Fruit fly (Drosophila melanogaster) whole organism, embryonic: ENCODE data around the gene jhamt.
A peak's percentile ranks its signal among the peaks of the same experiment; 100 is the strongest.

Experiments
- Adf1 ChIP-seq: fragments of 200-800 bp; sonication (Bioruptor generic); IDR thresholded peaks from 2 replicates; pipeline ENCODE4 v1.3.6; 2022; ENCODE audit warnings: missing biosample characterization, missing genetic modification characterization
- Asciz ChIP-seq: fragments of 200-800 bp; sonication (Bioruptor generic); optimal IDR thresholded peaks from 2 replicates; lab custom pipeline; 2017; ENCODE audit warnings: missing biosample characterization, mild to moderate bottlenecking, missing genetic modification characterization, missing genetic modification reagents
- B-H2 ChIP-seq: fragments of 200-800 bp; sonication (Bioruptor generic); optimal IDR thresholded peaks from 2 replicates; lab custom pipeline; 2018; ENCODE audit warnings: missing biosample characterization, mild to moderate bottlenecking, missing genetic modification characterization
- BtbVII ChIP-seq: fragments of 200-800 bp; sonication (Bioruptor generic); optimal IDR thresholded peaks from 3 replicates; lab custom pipeline; 2017; ENCODE audit warnings: missing biosample characterization, mild to moderate bottlenecking, missing genetic modification characterization
- CG10267 ChIP-seq: fragments of 200-800 bp; sonication (Bioruptor generic); optimal IDR thresholded peaks from 2 replicates; lab custom pipeline; 2018; ENCODE audit warnings: missing biosample characterization, mild to moderate bottlenecking, missing genetic modification characterization, moderate library complexity
- CG10431 ChIP-seq: fragments of 200-800 bp; sonication (Bioruptor generic); optimal IDR thresholded peaks from 3 replicates; lab custom pipeline; 2018; ENCODE audit warnings: missing biosample characterization, mild to moderate bottlenecking, missing genetic modification characterization
- CG10462 ChIP-seq: fragments of 200-800 bp; sonication (Bioruptor generic); optimal IDR thresholded peaks from 2 replicates; lab custom pipeline; 2016; ENCODE audit warnings: missing biosample characterization, missing genetic modification characterization
- CG10565 ChIP-seq: fragments of 200-800 bp; sonication (Bioruptor generic); optimal IDR thresholded peaks from 3 replicates; lab custom pipeline; 2016; ENCODE audit warnings: missing biosample characterization, mild to moderate bottlenecking, missing genetic modification characterization
- CG11504 ChIP-seq: fragments of 200-800 bp; sonication (Bioruptor generic); optimal IDR thresholded peaks from 3 replicates; lab custom pipeline; 2019; ENCODE audit warnings: missing biosample characterization, mild to moderate bottlenecking, missing genetic modification characterization, moderate library complexity
- CG12071 ChIP-seq: fragments of 200-800 bp; sonication (Bioruptor generic); optimal IDR thresholded peaks from 3 replicates; lab custom pipeline; 2018; ENCODE audit warnings: missing biosample characterization, mild to moderate bottlenecking, missing genetic modification characterization
- CG14441 ChIP-seq: fragments of 200-800 bp; sonication (Bioruptor generic); IDR thresholded peaks from 2 replicates; pipeline ENCODE4 v1.3.6; 2022; ENCODE audit warnings: missing biosample characterization, missing genetic modification characterization
- CG18262 ChIP-seq: fragments of 200-800 bp; optimal IDR thresholded peaks from 3 replicates; lab custom pipeline; 2019; ENCODE audit warnings: missing biosample characterization, mild to moderate bottlenecking, missing genetic modification characterization, moderate library complexity
- CG18599 ChIP-seq: fragments of 200-800 bp; sonication (Bioruptor generic); optimal IDR thresholded peaks from 3 replicates; lab custom pipeline; 2017; ENCODE audit warnings: missing biosample characterization, missing genetic modification characterization, mild to moderate bottlenecking, moderate library complexity, missing genetic modification reagents
- CG31441 ChIP-seq: fragments of 200-800 bp; sonication (Bioruptor generic); IDR thresholded peaks from 2 replicates; pipeline ENCODE4 v1.3.6; 2022; ENCODE audit warnings: missing biosample characterization, missing genetic modification characterization
- CG34376 ChIP-seq: fragments of 200-800 bp; sonication (Bioruptor generic); optimal IDR thresholded peaks from 2 replicates; lab custom pipeline; 2018; ENCODE audit warnings: missing biosample characterization, mild to moderate bottlenecking, missing genetic modification characterization
- CG4730 ChIP-seq: fragments of 200-800 bp; sonication (Bioruptor generic); IDR thresholded peaks from 2 replicates; pipeline ENCODE4 v1.3.6; 2022; ENCODE audit warnings: missing biosample characterization, missing genetic modification characterization
- CG6254 ChIP-seq: fragments of 200-800 bp; sonication (Bioruptor generic); optimal IDR thresholded peaks from 3 replicates; lab custom pipeline; 2017; ENCODE audit warnings: mild to moderate bottlenecking, missing biosample characterization, missing genetic modification reagents, missing genetic modification characterization
- CG6654 ChIP-seq: fragments of 200-800 bp; sonication (Bioruptor generic); optimal IDR thresholded peaks from 2 replicates; lab custom pipeline; 2017; ENCODE audit warnings: missing biosample characterization, mild to moderate bottlenecking, missing genetic modification characterization
- CG7556 ChIP-seq: fragments of 200-800 bp; sonication (Bioruptor generic); optimal IDR thresholded peaks from 2 replicates; lab custom pipeline; 2017; ENCODE audit warnings: missing biosample characterization, mild to moderate bottlenecking, missing genetic modification characterization
- Camta ChIP-seq: fragments of 200-800 bp; sonication (Bioruptor generic); optimal IDR thresholded peaks from 2 replicates; lab custom pipeline; 2016; ENCODE audit warnings: missing biosample characterization, missing genetic modification characterization
- D19A ChIP-seq: fragments of 200-800 bp; optimal IDR thresholded peaks from 3 replicates; lab custom pipeline; 2019; ENCODE audit warnings: missing biosample characterization, mild to moderate bottlenecking, missing genetic modification characterization, moderate library complexity
- Eip74EF ChIP-seq, 2 experiments: fragments of 200-800 bp in 1 of 2; fragments of >200 bp in 1 of 2; sonication (Bioruptor generic) in 1 of 2; optimal IDR thresholded peaks; 2 replicates each; lab custom pipeline; 2017 to 2019; ENCODE audit warnings: missing biosample characterization in 2 of 2, missing genetic modification characterization in 2 of 2, mild to moderate bottlenecking in 1 of 2, moderate library complexity in 1 of 2
- HHEX ChIP-seq: fragments of 200-800 bp; sonication (Bioruptor generic); optimal IDR thresholded peaks from 3 replicates; lab custom pipeline; 2017; ENCODE audit warnings: missing biosample characterization, mild to moderate bottlenecking, missing genetic modification characterization, missing genetic modification reagents
- HLH54F ChIP-seq: fragments of 200-800 bp; sonication (Bioruptor generic); optimal IDR thresholded peaks from 3 replicates; lab custom pipeline; 2016; ENCODE audit warnings: missing biosample characterization, missing genetic modification characterization
- Kr ChIP-seq: fragments of 200-800 bp; sonication (Bioruptor generic); optimal IDR thresholded peaks from 2 replicates; lab custom pipeline; 2017; ENCODE audit warnings: missing biosample characterization, mild to moderate bottlenecking, missing genetic modification characterization
- Med ChIP-seq: fragments of 200-800 bp; sonication (Bioruptor generic); peaks from one replicate; lab custom pipeline; 2016; ENCODE audit warnings: missing biosample characterization, missing genetic modification characterization, mild to moderate bottlenecking, inconsistent platforms, moderate library complexity
- Meics ChIP-seq: fragments of 200-800 bp; sonication (Bioruptor generic); optimal IDR thresholded peaks from 2 replicates; lab custom pipeline; 2017; ENCODE audit warnings: missing biosample characterization, mild to moderate bottlenecking, missing genetic modification characterization
- Poxn ChIP-seq: fragments of 200-800 bp; sonication (Bioruptor generic); IDR thresholded peaks from 2 replicates; pipeline ENCODE4 v1.3.6; 2022; ENCODE audit warnings: missing biosample characterization, missing genetic modification characterization
- Sry-δ ChIP-seq: fragments of 200-800 bp; sonication (Bioruptor generic); optimal IDR thresholded peaks from 2 replicates; lab custom pipeline; 2016; ENCODE audit warnings: missing biosample characterization, missing genetic modification characterization
- ap ChIP-seq: fragments of 200-800 bp; sonication (Bioruptor generic); IDR thresholded peaks from 2 replicates; pipeline ENCODE4 v1.3.6; 2022; ENCODE audit warnings: missing biosample characterization, missing genetic modification characterization
- ato ChIP-seq: fragments of 200-800 bp; sonication (Bioruptor generic); IDR thresholded peaks from 2 replicates; pipeline ENCODE4 v1.3.6; 2022; ENCODE audit warnings: missing biosample characterization, missing genetic modification characterization; ENCODE audit not compliant: partially characterized antibody
- az2 ChIP-seq: fragments of 200-800 bp; sonication (Bioruptor generic); optimal IDR thresholded peaks from 3 replicates; lab custom pipeline; 2016; ENCODE audit warnings: missing biosample characterization, missing genetic modification characterization
- danr ChIP-seq: fragments of 200-800 bp; sonication (Bioruptor generic); IDR thresholded peaks from 2 replicates; pipeline ENCODE4 v1.3.6; 2022; ENCODE audit warnings: missing biosample characterization, missing genetic modification characterization
- eve ChIP-seq, 2 experiments: fragments of >200 bp; optimal IDR thresholded peaks; 2 replicates each; lab custom pipeline; 2017; ENCODE audit warnings: missing biosample characterization in 2 of 2, missing genetic modification characterization in 2 of 2
- ham ChIP-seq: fragments of 200-800 bp; sonication (Bioruptor generic); IDR thresholded peaks from 2 replicates; pipeline ENCODE4 v1.3.6; 2022; ENCODE audit warnings: missing biosample characterization, missing genetic modification characterization
- hkb ChIP-seq, 2 experiments: fragments of 200-800 bp in 1 of 2; fragments of >200 bp in 1 of 2; sonication (Bioruptor generic) in 1 of 2; IDR thresholded peaks in 1 of 2; optimal IDR thresholded peaks in 1 of 2; 2 replicates each; pipeline versions ENCODE4 v1.3.6 to Lab custom; 2017 to 2022; ENCODE audit warnings: missing biosample characterization in 1 of 2, missing genetic modification characterization in 1 of 2
- insv ChIP-seq, 2 experiments: fragments of 200-800 bp; sonication (Bioruptor generic); optimal IDR thresholded peaks; 3 replicates each; lab custom pipeline; 2016 to 2018; ENCODE audit warnings: missing biosample characterization in 2 of 2, missing genetic modification characterization in 2 of 2
- lmd ChIP-seq: fragments of 200-800 bp; sonication (Bioruptor generic); IDR thresholded peaks from 2 replicates; pipeline ENCODE4 v1.3.6; 2022; ENCODE audit warnings: missing biosample characterization, missing genetic modification characterization
- nmo ChIP-seq: fragments of 200-800 bp; sonication (Bioruptor generic); optimal IDR thresholded peaks from 2 replicates; lab custom pipeline; 2018; ENCODE audit warnings: missing biosample characterization, mild to moderate bottlenecking, missing genetic modification characterization, moderate library complexity
- otp ChIP-seq: fragments of 200-800 bp; sonication (Bioruptor generic); IDR thresholded peaks from 3 replicates; pipeline ENCODE4, ENCODE4 v1.3.6; 2022; ENCODE audit warnings: missing biosample characterization, missing genetic modification characterization
- p53 ChIP-seq: fragments of 200-800 bp; sonication (Bioruptor generic); optimal IDR thresholded peaks from 2 replicates; lab custom pipeline; 2016; ENCODE audit warnings: missing biosample characterization, missing genetic modification characterization
- phol ChIP-seq: fragments of 200-800 bp; sonication (Bioruptor generic); optimal IDR thresholded peaks from 3 replicates; lab custom pipeline; 2018; ENCODE audit warnings: missing biosample characterization, mild to moderate bottlenecking, missing genetic modification characterization, moderate library complexity
- prd ChIP-seq, 3 experiments: fragments of >200 bp in 2 of 3; fragments of 200-800 bp in 1 of 3; sonication (Bioruptor generic) in 1 of 3; optimal IDR thresholded peaks in 2 of 3; IDR thresholded peaks in 1 of 3; 2 replicates in 2 of 3; 3 replicates in 1 of 3; pipeline versions ENCODE4 v1.3.6 to Lab custom; 2017 to 2022; ENCODE audit warnings: missing biosample characterization in 1 of 3, missing genetic modification characterization in 1 of 3
- repo ChIP-seq: fragments of 200-800 bp; sonication (Bioruptor generic); optimal IDR thresholded peaks from 2 replicates; lab custom pipeline; 2016; ENCODE audit warnings: missing biosample characterization, missing genetic modification characterization
- ro ChIP-seq: fragments of 200-800 bp; sonication (Bioruptor generic); IDR thresholded peaks from 2 replicates; pipeline ENCODE4 v1.3.6; 2022; ENCODE audit warnings: missing biosample characterization, missing genetic modification characterization
- sens-2 ChIP-seq: fragments of 200-800 bp; sonication (Bioruptor generic); IDR thresholded peaks from 2 replicates; pipeline ENCODE4 v1.3.6; 2022; ENCODE audit warnings: missing biosample characterization, missing genetic modification characterization
- ssp ChIP-seq: fragments of 200-800 bp; sonication (Bioruptor generic); IDR thresholded peaks from 2 replicates; pipeline ENCODE4 v1.3.6; 2022; ENCODE audit warnings: missing biosample characterization, missing genetic modification characterization
- tio ChIP-seq: fragments of 200-800 bp; sonication (Bioruptor generic); optimal IDR thresholded peaks from 2 replicates; lab custom pipeline; 2017; ENCODE audit warnings: missing biosample characterization, missing genetic modification characterization, inconsistent platforms
- vvl ChIP-seq: fragments of 200-800 bp; sonication (Bioruptor generic); IDR thresholded peaks from 2 replicates; pipeline ENCODE4 v1.3.6; 2022; ENCODE audit warnings: missing biosample characterization, missing genetic modification characterization
- zen ChIP-seq: fragments of 200-800 bp; sonication (Bioruptor generic); optimal IDR thresholded peaks from 3 replicates; lab custom pipeline; 2018; ENCODE audit warnings: missing biosample characterization, mild to moderate bottlenecking, missing genetic modification characterization, moderate library complexity

The jhamt gene

dm6 chr2L:16357865-16358264, 7.8 kb upstream of the jhamt start (continued):
- TF ChIP-seq tio (GFP tag; lab: Kevin White, UChicago), result peak; percentile 13
- 0 out of 2 replicates have a peak, but pooled peaks have one; percentile 64 for TF ChIP-seq vvl (GFP tag; lab: Robert Waterston, UW)
- TF ChIP-seq ssp (GFP tag; lab: Robert Waterston, UW), result no peak
- TF ChIP-seq CG6654 (GFP tag; lab: Kevin White, UChicago), result no peak
- TF ChIP-seq az2 (GFP tag; lab: Kevin White, UChicago), result peak; percentile 9
- TF ChIP-seq Eip74EF (GFP tag; optimal IDR thresholded peaks at IDR 0.05; lab: Kevin White, UChicago), result peak in 1 of 2 experiments; percentile 15
- no peak for TF ChIP-seq Meics (GFP tag; lab: Kevin White, UChicago)
- TF ChIP-seq CG18599, result no peak
- TF ChIP-seq CG12071 (GFP tag; lab: Kevin White, UChicago), result no peak
- no peak for TF ChIP-seq sens-2
- peak; percentile 29 for TF ChIP-seq CG10267 (tag; lab: Kevin White, UChicago)
- no peak for TF ChIP-seq prd (optimal IDR thresholded peaks at IDR 0.05; lab: Kevin White, UChicago)
- TF ChIP-seq prd (GFP tag; IDR thresholded peaks at IDR 0.05; lab: Robert Waterston, UW), result peak; percentile 41; the same call in 1 of the 3 replicates
- TF ChIP-seq CG31441, result peak; percentile 50; the same call in 1 of the 2 replicates
- no peak for TF ChIP-seq otp (GFP tag; lab: Robert Waterston, UW)
- no peak for TF ChIP-seq CG14441 (GFP tag; lab: Robert Waterston, UW)
- TF ChIP-seq ato (GFP tag; lab: Robert Waterston, UW), result no peak
- TF ChIP-seq Kr (GFP tag; lab: Kevin White, UChicago), result no peak
- TF ChIP-seq eve (GFP tag; optimal IDR thresholded peaks at IDR 0.05; lab: Kevin White, UChicago), result no peak
- no peak for TF ChIP-seq CG10565
- peak; percentile 56 for TF ChIP-seq CG18262 (tag; lab: Kevin White, UChicago)
- TF ChIP-seq CG7556 (GFP tag; lab: Kevin White, UChicago), result peak; percentile 18
- TF ChIP-seq insv (GFP tag; optimal IDR thresholded peaks at IDR 0.05; lab: Kevin White, UChicago), result no peak
- TF ChIP-seq Adf1, result no peak
- no peak for TF ChIP-seq hkb (optimal IDR thresholded peaks at IDR 0.05; lab: Kevin White, UChicago)
- TF ChIP-seq hkb (GFP tag; IDR thresholded peaks at IDR 0.05; lab: Robert Waterston, UW), result no peak
- no peak for TF ChIP-seq Med
- TF ChIP-seq zen (tag; lab: Kevin White, UChicago), result no peak
- no peak for TF ChIP-seq ham
- no peak for TF ChIP-seq CG34376 (GFP tag; lab: Kevin White, UChicago)
- TF ChIP-seq Poxn (GFP tag; lab: Robert Waterston, UW), result no peak
- TF ChIP-seq CG11504 (tag; lab: Kevin White, UChicago), result no peak
- TF ChIP-seq danr (GFP tag; lab: Robert Waterston, UW), result no peak
- TF ChIP-seq p53 (GFP tag; lab: Kevin White, UChicago), result no peak
- peak; percentile 18 for TF ChIP-seq Asciz (GFP tag; lab: Kevin White, UChicago)
- no peak for TF ChIP-seq Camta (GFP tag; lab: Kevin White, UChicago)
- no peak for TF ChIP-seq ap
- TF ChIP-seq Sry-δ (GFP tag; lab: Kevin White, UChicago), result no peak
- no peak for TF ChIP-seq HLH54F
- peak; percentile 11 for TF ChIP-seq HHEX (GFP tag; lab: Kevin White, UChicago)
- no peak for TF ChIP-seq B-H2 (GFP tag; lab: Kevin White, UChicago)
- TF ChIP-seq CG10431 (GFP tag; lab: Kevin White, UChicago), result no peak
- peak; percentile 38 for TF ChIP-seq phol
- no peak for TF ChIP-seq CG4730 (GFP tag; lab: Robert Waterston, UW)
- TF ChIP-seq lmd, result no peak
- TF ChIP-seq D19A (tag; lab: Kevin White, UChicago), result no peak
- no peak for TF ChIP-seq CG10462 (GFP tag; lab: Kevin White, UChicago)
- TF ChIP-seq BtbVII (GFP tag; lab: Kevin White, UChicago), result no peak
- TF ChIP-seq ro (GFP tag; lab: Robert Waterston, UW), result no peak
- peak; percentile 30 for TF ChIP-seq CG6254 (GFP tag; lab: Kevin White, UChicago)
- peak; percentile 23 for TF ChIP-seq nmo (GFP tag; lab: Kevin White, UChicago)
- TF ChIP-seq repo (GFP tag; lab: Kevin White, UChicago), result no peak
